Worm (Caenorhabditis elegans): ENCODE results near the gene acl-8.

- no peak for TF ChIP-seq lin-35 (GFP tag; optimal IDR thresholded peaks at IDR 0.05)
- TF ChIP-seq nhr-11 (tag; optimal IDR thresholded peaks at IDR 0.05): no peak
- no peak for TF ChIP-seq xbp-1 (tag; optimal IDR thresholded peaks at IDR 0.05)
- no peak for TF ChIP-seq snpc-4 (tag; optimal IDR thresholded peaks at IDR 0.05)
- TF ChIP-seq isw-1 (GFP tag; IDR thresholded peaks at IDR 0.05): no peak
- no peak for TF ChIP-seq elt-2 (tag; optimal IDR thresholded peaks at IDR 0.05)
- TF ChIP-seq lin-39 (tag; optimal IDR thresholded peaks at IDR 0.05): no peak
Observed at ce11 chrV:6400950-6401551, 49.6 kb upstream of the acl-8 start.
